Worm (Caenorhabditis elegans): ENCODE results near the gene tex-2.

Gene tex-2

ce11 chrII:5902139-5902538 lies 28.7 kb upstream of the tex-2 start:
- TF ChIP-seq sma-3 (GFP tag; optimal IDR thresholded peaks at IDR 0.05) (no peak), lsy-2 (tag; optimal IDR thresholded peaks at IDR 0.05) (no peak), ztf-4 (tag; optimal IDR thresholded peaks at IDR 0.05) (no peak), blmp-1 (tag; optimal IDR thresholded peaks at IDR 0.05; ENCODE audit: insufficient read depth) (no peak), lin-11 (tag; optimal IDR thresholded peaks at IDR 0.05) (no peak), aly-2 (tag; optimal IDR thresholded peaks at IDR 0.05) (no peak), ztf-11 (tag; optimal IDR thresholded peaks at IDR 0.05) (no peak), elt-1 (tag; optimal IDR thresholded peaks at IDR 0.05) (no peak), nhr-10 (tag; optimal IDR thresholded peaks at IDR 0.05) (no peak), lin-13 (GFP tag; optimal IDR thresholded peaks at IDR 0.05) (no peak), nhr-77 (tag; optimal IDR thresholded peaks at IDR 0.05) (no peak), sem-4 (tag; optimal IDR thresholded peaks at IDR 0.05) (no peak), C34F6.9 (tag; optimal IDR thresholded peaks at IDR 0.05) (no peak), fos-1 (tag; optimal IDR thresholded peaks at IDR 0.05) (no peak), F13H6.1 (tag; optimal IDR thresholded peaks at IDR 0.05) (no peak), Y55F3AM.14 (GFP tag; optimal IDR thresholded peaks at IDR 0.05) (no peak), gmeb-1 (tag; optimal IDR thresholded peaks at IDR 0.05) (no peak), skn-1 (tag; optimal IDR thresholded peaks at IDR 0.05) (no peak)

- TF ChIP-seq nhr-6 (tag; optimal IDR thresholded peaks at IDR 0.05) (no peak), alr-1 (tag; optimal IDR thresholded peaks at IDR 0.05) (no peak), sem-4 (tag; optimal IDR thresholded peaks at IDR 0.05) (peak; percentile 7), unc-62 (GFP tag; optimal IDR thresholded peaks at IDR 0.05) (no peak), mdl-1 (tag; optimal IDR thresholded peaks at IDR 0.05) (peak in 1 of 2 experiments; percentile 7), elt-3 (tag; optimal IDR thresholded peaks at IDR 0.05) (no peak), ztf-4 (tag; optimal IDR thresholded peaks at IDR 0.05) (no peak), sma-3 (GFP tag; optimal IDR thresholded peaks at IDR 0.05) (no peak), peb-1 (tag; optimal IDR thresholded peaks at IDR 0.05) (peak; percentile 46), F13H6.1 (tag; optimal IDR thresholded peaks at IDR 0.05) (peak; percentile 52), gmeb-1 (tag; optimal IDR thresholded peaks at IDR 0.05) (no peak), lin-39 (tag; optimal IDR thresholded peaks at IDR 0.05) (peak; percentile 18), lin-13 (GFP tag; optimal IDR thresholded peaks at IDR 0.05) (no peak), egl-27 (tag; optimal IDR thresholded peaks at IDR 0.05) (peak; percentile 22), sma-9 (GFP tag; optimal IDR thresholded peaks at IDR 0.05) (peak; percentile 39), sma-9 (tag; optimal IDR thresholded peaks at IDR 0.05) (no peak), nhr-21 (tag; optimal IDR thresholded peaks at IDR 0.05) (peak; percentile 61), skn-1 (tag; optimal IDR thresholded peaks at IDR 0.05) (no peak), Y55F3AM.14 (GFP tag; optimal IDR thresholded peaks at IDR 0.05) (peak; percentile 45), nhr-25 (tag; optimal IDR thresholded peaks at IDR 0.05) (no peak), zag-1 (tag; optimal IDR thresholded peaks at IDR 0.05) (peak; percentile 39), ceh-16 (tag; optimal IDR thresholded peaks at IDR 0.05) (peak; percentile 11), lsy-2 (tag; optimal IDR thresholded peaks at IDR 0.05) (peak in 1 of 2 experiments; percentile 28), unc-55 (GFP tag; optimal IDR thresholded peaks at IDR 0.05) (peak; percentile 35), fos-1 (tag; optimal IDR thresholded peaks at IDR 0.05) (peak; percentile 38), nhr-11 (tag; optimal IDR thresholded peaks at IDR 0.05) (no peak)
These were observed 28.1 kb upstream of the tex-2 start for ce11 chrII:5901407-5902026.

DNA sequence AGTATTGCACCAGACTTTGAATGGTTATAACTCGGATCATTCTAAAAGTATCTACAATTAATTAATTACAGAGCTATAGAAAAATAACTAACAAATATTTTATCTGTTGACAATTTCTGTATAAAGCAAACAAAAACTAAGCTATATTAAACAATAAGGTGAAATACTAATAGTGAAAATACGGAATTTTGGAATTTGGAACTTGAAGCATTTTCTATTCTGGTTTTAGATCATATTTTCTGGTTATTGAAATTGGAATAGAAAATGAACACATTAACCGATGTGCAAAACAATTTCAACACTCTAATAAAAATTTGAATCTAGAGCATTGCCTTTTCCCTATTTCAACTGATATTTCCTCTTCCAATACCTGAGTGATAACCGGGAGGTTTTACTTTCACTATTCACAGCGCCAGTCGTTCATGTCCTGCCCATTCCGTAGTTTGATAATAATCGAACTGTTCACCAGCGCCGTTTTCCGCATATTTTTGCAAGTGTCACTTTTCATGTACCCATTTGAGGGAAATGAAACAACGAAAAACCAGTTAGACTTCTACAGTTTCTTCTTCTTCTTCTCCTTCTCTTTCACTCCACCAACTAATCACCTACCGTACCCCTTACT lies 26.6 kb upstream of the tex-2 start:
- peak; percentile 46 for TF ChIP-seq fos-1 (tag; optimal IDR thresholded peaks at IDR 0.05)
- TF ChIP-seq nhr-77 (tag; optimal IDR thresholded peaks at IDR 0.05), result no peak
- no peak for TF ChIP-seq elt-3 (tag; optimal IDR thresholded peaks at IDR 0.05)
- no peak for TF ChIP-seq lin-11 (tag; optimal IDR thresholded peaks at IDR 0.05)
- TF ChIP-seq blmp-1 (tag; optimal IDR thresholded peaks at IDR 0.05; ENCODE audit: insufficient read depth), result peak; percentile 31
- no peak for TF ChIP-seq mdl-1 (tag; optimal IDR thresholded peaks at IDR 0.05)

- TF ChIP-seq mab-5 (tag; optimal IDR thresholded peaks at IDR 0.05) (no peak), gmeb-1 (tag; optimal IDR thresholded peaks at IDR 0.05) (no peak), mbf-1 (tag; optimal IDR thresholded peaks at IDR 0.05) (no peak), lsy-2 (tag; optimal IDR thresholded peaks at IDR 0.05) (peak in 1 of 2 experiments; percentile 6), unc-55 (GFP tag; optimal IDR thresholded peaks at IDR 0.05) (no peak), egl-27 (tag; optimal IDR thresholded peaks at IDR 0.05) (peak; percentile 26), nhr-25 (tag; optimal IDR thresholded peaks at IDR 0.05) (no peak), F13H6.1 (tag; optimal IDR thresholded peaks at IDR 0.05) (peak; percentile 19), ceh-16 (tag; optimal IDR thresholded peaks at IDR 0.05) (no peak), blmp-1 (tag; optimal IDR thresholded peaks at IDR 0.05; ENCODE audit: insufficient read depth) (peak; percentile 96)
These were observed 25.7 kb upstream of the tex-2 start for ce11 chrII:5899080-5899479.

Data from whole organism, L2 larva.